Worm (Caenorhabditis elegans) whole organism, late embryonic: ENCODE measurements around the gene F36H5.13.

Experiments used
- K02D7.2 ChIP-seq: sonication (generic microtip); optimal IDR thresholded peaks from 2 replicates; lab custom pipeline; 2017; ENCODE audit warnings: mild to moderate bottlenecking, missing genetic modification characterization, missing compliant biosample characterization
- ceh-2 ChIP-seq: sonication (generic microtip); optimal IDR thresholded peaks from 2 replicates; lab custom pipeline; 2016; ENCODE audit warnings: missing genotype, missing genetic modification characterization, missing compliant biosample characterization
- dmd-4 ChIP-seq: sonication (generic microtip); optimal IDR thresholded peaks from 2 replicates; lab custom pipeline; 2016; ENCODE audit warnings: borderline replicate concordance, missing genetic modification characterization, missing compliant biosample characterization
- fax-1 ChIP-seq: sonication (generic microtip); optimal IDR thresholded peaks from 2 replicates; lab custom pipeline; 2016; ENCODE audit warnings: missing genotype, missing genetic modification characterization, missing compliant biosample characterization
- madf-2 ChIP-seq: sonication (generic microtip); optimal IDR thresholded peaks from 2 replicates; lab custom pipeline; 2017; ENCODE audit warnings: missing genetic modification characterization, missing compliant biosample characterization
- nhr-11 ChIP-seq: fragments of 150-350 bp; optimal IDR thresholded peaks from 2 replicates; lab custom pipeline; 2014; ENCODE audit warnings: missing biosample characterization, missing genetic modification characterization
- pag-3 ChIP-seq: sonication (generic microtip); optimal IDR thresholded peaks from 2 replicates; lab custom pipeline; 2016; ENCODE audit warnings: missing compliant biosample characterization, missing genetic modification characterization, borderline replicate concordance

DNA sequence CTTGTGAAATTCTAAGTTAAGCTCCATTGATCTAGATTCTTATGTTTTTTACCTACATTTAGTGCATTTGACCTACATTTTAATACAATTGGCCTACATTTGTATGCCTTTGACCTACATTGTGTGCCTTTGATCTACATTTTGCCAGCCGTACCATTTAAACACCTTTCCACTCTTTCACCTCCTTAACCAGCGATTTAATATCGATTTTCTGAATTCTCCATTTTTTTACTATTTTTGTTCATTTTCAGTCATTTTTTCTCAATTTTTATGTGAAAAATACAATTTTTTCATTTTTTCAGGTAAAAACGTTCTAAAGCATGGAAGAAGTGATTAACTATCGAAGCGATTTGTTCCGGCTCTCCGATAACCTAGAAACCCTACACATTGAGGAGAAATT is 37.4 kb downstream of the F36H5.13 start, which contains the start of gene btb-7:
- TF ChIP-seq dmd-4 (no peak), pag-3 (no peak), ceh-2 (tag; lab: Kevin White, UChicago) (no peak), fax-1 (tag; lab: Kevin White, UChicago) (no peak), K02D7.2 (no peak), madf-2 (tag; lab: Kevin White, UChicago) (no peak), nhr-11 (no peak)
